Fruit fly (Drosophila melanogaster) whole organism, embryonic: Measurements from ENCODE around the gene CG2993.
A peak's percentile ranks its signal among the peaks of the same experiment; 100 is the strongest.

Experiments used
- ATbp ChIP-seq: fragments of 200-800 bp; sonication (Bioruptor generic); optimal IDR thresholded peaks from 2 replicates; lab custom pipeline; 2017; ENCODE audit warnings: missing biosample characterization, mild to moderate bottlenecking, missing genetic modification characterization, missing genetic modification reagents
- CG14965 ChIP-seq: fragments of 200-800 bp; sonication (Bioruptor generic); optimal IDR thresholded peaks from 2 replicates; lab custom pipeline; 2016; ENCODE audit warnings: missing biosample characterization, missing genetic modification characterization, borderline replicate concordance
- CG1603 ChIP-seq: fragments of 200-800 bp; sonication (Bioruptor generic); optimal IDR thresholded peaks from 2 replicates; lab custom pipeline; 2019; ENCODE audit warnings: missing biosample characterization, mild to moderate bottlenecking, missing genetic modification characterization, moderate library complexity
- CG16813 ChIP-seq: fragments of 200-800 bp; sonication (Bioruptor generic); IDR thresholded peaks from 3 replicates; pipeline ENCODE4 v1.3.6; 2022; ENCODE audit warnings: missing biosample characterization, missing genetic modification characterization; ENCODE audit not compliant: partially characterized antibody
- CG17186 ChIP-seq: fragments of 200-800 bp; sonication (Bioruptor generic); optimal IDR thresholded peaks from 3 replicates; lab custom pipeline; 2017; ENCODE audit warnings: missing biosample characterization, missing genetic modification reagents, missing genetic modification characterization
- CG17802 ChIP-seq: fragments of 200-800 bp; sonication (Bioruptor generic); optimal IDR thresholded peaks from 2 replicates; lab custom pipeline; 2018; ENCODE audit warnings: missing biosample characterization, mild to moderate bottlenecking, missing genetic modification characterization, moderate library complexity
- CG17912 ChIP-seq: fragments of 200-800 bp; sonication (Bioruptor generic); optimal IDR thresholded peaks from 2 replicates; lab custom pipeline; 2018; ENCODE audit warnings: missing biosample characterization, mild to moderate bottlenecking, missing genetic modification characterization
- CG32532 ChIP-seq: fragments of 200-800 bp; sonication (Bioruptor generic); IDR thresholded peaks from 2 replicates; pipeline ENCODE4 v1.3.6; 2022; ENCODE audit warnings: missing biosample characterization, missing genetic modification characterization
- CG43689 ChIP-seq: fragments of 200-800 bp; sonication (Bioruptor generic); IDR thresholded peaks from 2 replicates; pipeline ENCODE4 v1.3.6; 2022; ENCODE audit warnings: missing biosample characterization, missing genetic modification characterization
- CG4707 ChIP-seq: fragments of 200-800 bp; sonication (Bioruptor generic); optimal IDR thresholded peaks from 2 replicates; lab custom pipeline; 2018; ENCODE audit warnings: missing biosample characterization, mild to moderate bottlenecking, missing genetic modification characterization, moderate library complexity
- CG9817 ChIP-seq: fragments of 200-800 bp; sonication (Bioruptor generic); optimal IDR thresholded peaks from 2 replicates; lab custom pipeline; 2018; ENCODE audit warnings: missing biosample characterization, mild to moderate bottlenecking, missing genetic modification characterization, moderate library complexity
- CoRest ChIP-seq: fragments of 200-800 bp; sonication (Bioruptor generic); optimal IDR thresholded peaks from 3 replicates; lab custom pipeline; 2018; ENCODE audit warnings: missing biosample characterization, mild to moderate bottlenecking, missing genetic modification characterization, moderate library complexity
- Deaf1 ChIP-seq: fragments of 200-800 bp; optimal IDR thresholded peaks from 3 replicates; lab custom pipeline; 2019; ENCODE audit warnings: missing biosample characterization, mild to moderate bottlenecking, missing genetic modification characterization, moderate library complexity
- Mad ChIP-seq: fragments of 200-800 bp; sonication (Bioruptor generic); optimal IDR thresholded peaks from 2 replicates; lab custom pipeline; 2016; ENCODE audit warnings: missing biosample characterization, missing genetic modification characterization
- Trl ChIP-seq, 3 experiments: fragments of >200 bp in 2 of 3; fragments of 200-800 bp in 1 of 3; sonication (Bioruptor generic) in 1 of 3; optimal IDR thresholded peaks; 2 replicates in 1 of 3; 3 replicates in 2 of 3; lab custom pipeline; 2016 to 2017; ENCODE audit warnings: missing biosample characterization in 1 of 3, missing genetic modification characterization in 1 of 3
- ab ChIP-seq: fragments of 200-800 bp; sonication (Bioruptor generic); optimal IDR thresholded peaks from 2 replicates; lab custom pipeline; 2016; ENCODE audit warnings: missing biosample characterization, missing genetic modification characterization
- ap ChIP-seq: fragments of 200-800 bp; sonication (Bioruptor generic); IDR thresholded peaks from 2 replicates; pipeline ENCODE4 v1.3.6; 2022; ENCODE audit warnings: missing biosample characterization, missing genetic modification characterization
- ato ChIP-seq: fragments of 200-800 bp; sonication (Bioruptor generic); IDR thresholded peaks from 2 replicates; pipeline ENCODE4 v1.3.6; 2022; ENCODE audit warnings: missing biosample characterization, missing genetic modification characterization; ENCODE audit not compliant: partially characterized antibody
- ci ChIP-seq: fragments of 200-800 bp; sonication (Bioruptor generic); IDR thresholded peaks from 3 replicates; pipeline ENCODE4 v1.3.6; 2022; ENCODE audit warnings: missing biosample characterization, missing genetic modification characterization
- dati ChIP-seq: fragments of 200-800 bp; sonication (Bioruptor generic); IDR thresholded peaks from 2 replicates; pipeline ENCODE4 v1.3.6; 2022; ENCODE audit warnings: missing biosample characterization, missing genetic modification characterization
- dysf ChIP-seq: fragments of 200-800 bp; sonication (Bioruptor generic); IDR thresholded peaks from 3 replicates; pipeline ENCODE4 v1.3.6; 2022; ENCODE audit warnings: missing biosample characterization, missing genetic modification characterization
- h ChIP-seq: fragments of >200 bp; optimal IDR thresholded peaks from 2 replicates; lab custom pipeline; 2017
- hth ChIP-seq: fragments of >200 bp; optimal IDR thresholded peaks from 2 replicates; lab custom pipeline; 2017; ENCODE audit warnings: inconsistent platforms
- kah ChIP-seq: fragments of 200-800 bp; sonication (Bioruptor generic); optimal IDR thresholded peaks from 2 replicates; lab custom pipeline; 2018; ENCODE audit warnings: missing biosample characterization, mild to moderate bottlenecking, missing genetic modification characterization
- ken ChIP-seq: fragments of 200-800 bp; sonication (Bioruptor generic); IDR thresholded peaks from 3 replicates; pipeline ENCODE4 v1.3.6; 2022; ENCODE audit warnings: missing biosample characterization, missing genetic modification characterization
- klu ChIP-seq: fragments of 200-800 bp; sonication (Bioruptor generic); IDR thresholded peaks from 2 replicates; pipeline ENCODE4 v1.3.6; 2022; ENCODE audit warnings: missing biosample characterization, missing genetic modification characterization
- lab ChIP-seq: fragments of 200-800 bp; sonication (Bioruptor generic); optimal IDR thresholded peaks from 3 replicates; lab custom pipeline; 2017; ENCODE audit warnings: missing biosample characterization, missing genetic modification characterization, mild to moderate bottlenecking, moderate library complexity, missing genetic modification reagents
- pho ChIP-seq: fragments of 200-800 bp; sonication (Bioruptor generic); optimal IDR thresholded peaks from 2 replicates; lab custom pipeline; 2016; ENCODE audit warnings: missing biosample characterization, missing genetic modification characterization
- phol ChIP-seq: fragments of 200-800 bp; sonication (Bioruptor generic); optimal IDR thresholded peaks from 3 replicates; lab custom pipeline; 2018; ENCODE audit warnings: missing biosample characterization, mild to moderate bottlenecking, missing genetic modification characterization, moderate library complexity
- psq ChIP-seq: fragments of 200-800 bp; sonication (Bioruptor generic); optimal IDR thresholded peaks from 2 replicates; lab custom pipeline; 2017; ENCODE audit warnings: missing biosample characterization, missing genetic modification characterization
- ro ChIP-seq: fragments of 200-800 bp; sonication (Bioruptor generic); IDR thresholded peaks from 2 replicates; pipeline ENCODE4 v1.3.6; 2022; ENCODE audit warnings: missing biosample characterization, missing genetic modification characterization
- salm ChIP-seq: fragments of 200-800 bp; sonication (Bioruptor generic); optimal IDR thresholded peaks from 2 replicates; lab custom pipeline; 2018; ENCODE audit warnings: missing biosample characterization, mild to moderate bottlenecking, missing genetic modification characterization
- ssp ChIP-seq: fragments of 200-800 bp; sonication (Bioruptor generic); IDR thresholded peaks from 2 replicates; pipeline ENCODE4 v1.3.6; 2022; ENCODE audit warnings: missing biosample characterization, missing genetic modification characterization
- stwl ChIP-seq: fragments of 200-800 bp; sonication (Bioruptor generic); optimal IDR thresholded peaks from 3 replicates; lab custom pipeline; 2018; ENCODE audit warnings: missing biosample characterization, mild to moderate bottlenecking, missing genetic modification characterization, moderate library complexity
- twi ChIP-seq: fragments of 200-800 bp; optimal IDR thresholded peaks from 2 replicates; lab custom pipeline; 2019; ENCODE audit warnings: missing biosample characterization, mild to moderate bottlenecking, missing genetic modification characterization, moderate library complexity
- tx ChIP-seq: fragments of 200-800 bp; sonication (Bioruptor generic); optimal IDR thresholded peaks from 2 replicates; lab custom pipeline; 2016; ENCODE audit warnings: missing biosample characterization, missing genetic modification characterization
- vvl ChIP-seq: fragments of 200-800 bp; sonication (Bioruptor generic); IDR thresholded peaks from 2 replicates; pipeline ENCODE4 v1.3.6; 2022; ENCODE audit warnings: missing biosample characterization, missing genetic modification characterization
- wor ChIP-seq: fragments of 200-800 bp; sonication (Bioruptor generic); IDR thresholded peaks from 2 replicates; pipeline ENCODE4 v1.3.6; 2022; ENCODE audit warnings: missing biosample characterization, missing genetic modification characterization
- zen ChIP-seq: fragments of 200-800 bp; sonication (Bioruptor generic); optimal IDR thresholded peaks from 3 replicates; lab custom pipeline; 2018; ENCODE audit warnings: missing biosample characterization, mild to moderate bottlenecking, missing genetic modification characterization, moderate library complexity

The CG2993 gene

dm6 chr3R:7813981-7814529, 4.2 kb upstream of the CG2993 start, which contains the start of gene CG34384 (continued):
- TF ChIP-seq stwl (tag; lab: Kevin White, UChicago) (no peak), ATbp (GFP tag; lab: Kevin White, UChicago) (peak; percentile 15), CG1603 (no peak), kah (no peak), tx (GFP tag; lab: Kevin White, UChicago) (peak; percentile 14), ci (GFP tag; lab: Robert Waterston, UW) (no peak), dysf (peak; percentile 58; the same call in 2 of the 3 replicates), CG17186 (GFP tag; lab: Kevin White, UChicago) (no peak), CG43689 (GFP tag; lab: Robert Waterston, UW) (no peak), ato (GFP tag; lab: Robert Waterston, UW) (no peak), CG14965 (GFP tag; lab: Kevin White, UChicago) (no peak)

dm6 chr3R:7813518-7813917, 3.7 kb upstream of the CG2993 start:
- TF ChIP-seq pho (GFP tag; lab: Kevin White, UChicago) (no peak), klu (GFP tag; lab: Robert Waterston, UW) (no peak), h (lab: Kevin White, UChicago) (no peak), zen (no peak), CG32532 (no peak), Trl (optimal IDR thresholded peaks at IDR 0.05; lab: Kevin White, UChicago) (peak; percentile 33 to 48), Trl (GFP tag; optimal IDR thresholded peaks at IDR 0.05; lab: Kevin White, UChicago) (no peak), CG17802 (tag; lab: Kevin White, UChicago) (no peak), ab (GFP tag; lab: Kevin White, UChicago) (no peak), tx (GFP tag; lab: Kevin White, UChicago) (no peak), twi (tag; lab: Kevin White, UChicago) (no peak), hth (lab: Kevin White, UChicago) (no peak), psq (GFP tag; lab: Kevin White, UChicago) (peak; percentile 73), Deaf1 (tag; lab: Kevin White, UChicago) (peak; percentile 48), dati (no peak), ap (GFP tag; lab: Robert Waterston, UW) (no peak), ro (GFP tag; lab: Robert Waterston, UW) (no peak), vvl (no peak), ken (GFP tag; lab: Robert Waterston, UW) (no peak)

- TF ChIP-seq CG17912 (GFP tag; lab: Kevin White, UChicago) (no peak), phol (no peak), ssp (GFP tag; lab: Robert Waterston, UW) (no peak), CG9817 (tag; lab: Kevin White, UChicago) (no peak), ken (GFP tag; lab: Robert Waterston, UW) (no peak), wor (no peak), lab (no peak), salm (tag; lab: Kevin White, UChicago) (no peak), CoRest (tag; lab: Kevin White, UChicago) (no peak), CG43689 (GFP tag; lab: Robert Waterston, UW) (no peak), CG16813 (no peak), Mad (GFP tag; lab: Kevin White, UChicago) (no peak), twi (tag; lab: Kevin White, UChicago) (no peak), CG4707 (GFP tag; lab: Kevin White, UChicago) (no peak)
Measured at dm6 chr3R:7811514-7811913, 1.7 kb upstream of the CG2993 start, which contains the start of gene CG31473. Gene CG31473, plus strand, starts transcription at chr3R:7811814.
